Fruit fly (Drosophila melanogaster) whole organism, embryonic: ENCODE results near the gene SecS.

Source experiments
- CG10267 ChIP-seq: fragments of 200-800 bp; sonication (Bioruptor generic); optimal IDR thresholded peaks from 2 replicates; lab custom pipeline; 2018; ENCODE audit warnings: missing biosample characterization, mild to moderate bottlenecking, missing genetic modification characterization, moderate library complexity
- CG12299 ChIP-seq: fragments of 200-800 bp; sonication (Bioruptor generic); optimal IDR thresholded peaks from 2 replicates; lab custom pipeline; 2018; ENCODE audit warnings: missing biosample characterization, mild to moderate bottlenecking, missing genetic modification characterization
- CG1233 ChIP-seq: fragments of 200-800 bp; sonication (Bioruptor generic); optimal IDR thresholded peaks from 4 replicates; lab custom pipeline; 2018; ENCODE audit warnings: missing biosample characterization, mild to moderate bottlenecking, missing genetic modification characterization
- CG14441 ChIP-seq: fragments of 200-800 bp; sonication (Bioruptor generic); IDR thresholded peaks from 2 replicates; pipeline ENCODE4 v1.3.6; 2022; ENCODE audit warnings: missing biosample characterization, missing genetic modification characterization
- CG1529 ChIP-seq: fragments of 200-800 bp; sonication (Bioruptor generic); optimal IDR thresholded peaks from 3 replicates; lab custom pipeline; 2018; ENCODE audit warnings: missing biosample characterization, missing genetic modification characterization
- CG15479 ChIP-seq: fragments of 200-800 bp; sonication (Bioruptor generic); optimal IDR thresholded peaks from 3 replicates; lab custom pipeline; 2019; ENCODE audit warnings: missing biosample characterization, mild to moderate bottlenecking, missing genetic modification characterization, moderate library complexity
- CG1792 ChIP-seq: fragments of 200-800 bp; sonication (Bioruptor generic); optimal IDR thresholded peaks from 2 replicates; lab custom pipeline; 2016; ENCODE audit warnings: missing biosample characterization, missing genetic modification characterization
- CG18764 ChIP-seq: fragments of 200-800 bp; sonication (Bioruptor generic); optimal IDR thresholded peaks from 3 replicates; lab custom pipeline; 2016; ENCODE audit warnings: missing biosample characterization, missing genetic modification characterization
- CG30020 ChIP-seq: fragments of 200-800 bp; optimal IDR thresholded peaks from 2 replicates; lab custom pipeline; 2019; ENCODE audit warnings: missing biosample characterization, mild to moderate bottlenecking, missing genetic modification characterization, moderate library complexity
- CG32532 ChIP-seq: fragments of 200-800 bp; sonication (Bioruptor generic); IDR thresholded peaks from 2 replicates; pipeline ENCODE4 v1.3.6; 2022; ENCODE audit warnings: missing biosample characterization, missing genetic modification characterization
- CG3407 ChIP-seq: fragments of 200-800 bp; sonication (Bioruptor generic); optimal IDR thresholded peaks from 2 replicates; lab custom pipeline; 2018; ENCODE audit warnings: missing biosample characterization, mild to moderate bottlenecking, missing genetic modification characterization
- CG3726 ChIP-seq: fragments of 200-800 bp; sonication (Bioruptor generic); IDR thresholded peaks from 3 replicates; pipeline ENCODE4, ENCODE4 v1.3.6; 2022; ENCODE audit warnings: missing biosample characterization, missing genetic modification characterization
- CG4617 ChIP-seq: fragments of 200-800 bp; sonication (Bioruptor generic); optimal IDR thresholded peaks from 3 replicates; lab custom pipeline; 2016; ENCODE audit warnings: missing biosample characterization, missing genetic modification characterization, borderline replicate concordance
- CG4854 ChIP-seq: fragments of 200-800 bp; sonication (Bioruptor generic); optimal IDR thresholded peaks from 2 replicates; lab custom pipeline; 2016; ENCODE audit warnings: missing biosample characterization, missing genetic modification characterization, inconsistent platforms
- CG6175 ChIP-seq: fragments of 200-800 bp; sonication (Bioruptor generic); IDR thresholded peaks from 3 replicates; pipeline ENCODE4 v1.3.6; 2022; ENCODE audit warnings: missing biosample characterization, missing genetic modification characterization
- CG6254 ChIP-seq: fragments of 200-800 bp; sonication (Bioruptor generic); optimal IDR thresholded peaks from 3 replicates; lab custom pipeline; 2017; ENCODE audit warnings: mild to moderate bottlenecking, missing biosample characterization, missing genetic modification reagents, missing genetic modification characterization
- CG7987 ChIP-seq: fragments of 200-800 bp; sonication (Bioruptor generic); optimal IDR thresholded peaks from 2 replicates; lab custom pipeline; 2018; ENCODE audit warnings: missing biosample characterization, mild to moderate bottlenecking, missing genetic modification characterization, moderate library complexity
- CG9437 ChIP-seq: fragments of 200-800 bp; sonication (Bioruptor generic); optimal IDR thresholded peaks from 2 replicates; lab custom pipeline; 2018; ENCODE audit warnings: missing biosample characterization, mild to moderate bottlenecking, missing genetic modification characterization
- CG9609 ChIP-seq: fragments of 200-800 bp; sonication (Bioruptor generic); optimal IDR thresholded peaks from 3 replicates; lab custom pipeline; 2016; ENCODE audit warnings: missing biosample characterization, missing genetic modification characterization
- CG9817 ChIP-seq: fragments of 200-800 bp; sonication (Bioruptor generic); optimal IDR thresholded peaks from 2 replicates; lab custom pipeline; 2018; ENCODE audit warnings: missing biosample characterization, mild to moderate bottlenecking, missing genetic modification characterization, moderate library complexity
- CG9876 ChIP-seq: fragments of 200-800 bp; sonication (Bioruptor generic); optimal IDR thresholded peaks from 2 replicates; lab custom pipeline; 2016; ENCODE audit warnings: missing biosample characterization, missing genetic modification characterization
- Dek ChIP-seq: fragments of 200-800 bp; sonication (Bioruptor generic); optimal IDR thresholded peaks from 3 replicates; lab custom pipeline; 2019; ENCODE audit warnings: missing biosample characterization, mild to moderate bottlenecking, missing genetic modification characterization, moderate library complexity
- Dip3 ChIP-seq: fragments of 200-800 bp; sonication (Bioruptor generic); optimal IDR thresholded peaks from 3 replicates; lab custom pipeline; 2016; ENCODE audit warnings: missing biosample characterization, missing genetic modification characterization
- Ets97D ChIP-seq: fragments of 200-800 bp; sonication (Bioruptor generic); optimal IDR thresholded peaks from 3 replicates; lab custom pipeline; 2016; ENCODE audit warnings: missing biosample characterization, missing genetic modification characterization
- Fer2 ChIP-seq: fragments of 200-800 bp; sonication (Bioruptor generic); optimal IDR thresholded peaks from 2 replicates; lab custom pipeline; 2018; ENCODE audit warnings: missing biosample characterization, mild to moderate bottlenecking, missing genetic modification characterization, moderate library complexity
- Hr3 ChIP-seq: fragments of 200-800 bp; sonication (Bioruptor generic); optimal IDR thresholded peaks from 3 replicates; lab custom pipeline; 2016; ENCODE audit warnings: missing biosample characterization, missing genetic modification characterization
- Meics ChIP-seq: fragments of 200-800 bp; sonication (Bioruptor generic); optimal IDR thresholded peaks from 2 replicates; lab custom pipeline; 2017; ENCODE audit warnings: missing biosample characterization, mild to moderate bottlenecking, missing genetic modification characterization
- Opbp ChIP-seq: fragments of 200-800 bp; sonication (Bioruptor generic); IDR thresholded peaks from 3 replicates; pipeline ENCODE4 v1.3.6; 2022; ENCODE audit warnings: missing biosample characterization, missing genetic modification characterization; ENCODE audit not compliant: partially characterized antibody
- PHDP ChIP-seq: fragments of 200-800 bp; sonication (Bioruptor generic); optimal IDR thresholded peaks from 3 replicates; lab custom pipeline; 2018; ENCODE audit warnings: missing biosample characterization, mild to moderate bottlenecking, missing genetic modification characterization, moderate library complexity
- Pdp1 ChIP-seq, 2 experiments: fragments of 200-800 bp; sonication (Bioruptor generic); optimal IDR thresholded peaks; 3 replicates each; lab custom pipeline; 2016; ENCODE audit warnings: missing biosample characterization in 2 of 2, missing genetic modification characterization in 2 of 2, mild to moderate bottlenecking in 1 of 2, moderate library complexity in 1 of 2
- Sox100B ChIP-seq: fragments of 200-800 bp; sonication (Bioruptor generic); optimal IDR thresholded peaks from 3 replicates; lab custom pipeline; 2018; ENCODE audit warnings: missing biosample characterization, mild to moderate bottlenecking, missing genetic modification characterization
- YL-1 ChIP-seq: fragments of 200-800 bp; sonication (Bioruptor generic); optimal IDR thresholded peaks from 3 replicates; lab custom pipeline; 2017; ENCODE audit warnings: missing biosample characterization, mild to moderate bottlenecking, missing genetic modification characterization
- ash1 ChIP-seq: fragments of 200-800 bp; sonication (Bioruptor generic); optimal IDR thresholded peaks from 2 replicates; lab custom pipeline; 2018; ENCODE audit warnings: missing biosample characterization, mild to moderate bottlenecking, missing genetic modification characterization
- bbx ChIP-seq: fragments of 200-800 bp; sonication (Bioruptor generic); IDR thresholded peaks from 2 replicates; pipeline ENCODE4 v1.3.6; 2022; ENCODE audit warnings: missing biosample characterization, missing genetic modification characterization; ENCODE audit not compliant: partially characterized antibody
- bowl ChIP-seq: fragments of 200-800 bp; sonication (Bioruptor generic); IDR thresholded peaks from 2 replicates; pipeline ENCODE4 v1.3.6; 2022; ENCODE audit warnings: missing biosample characterization, missing genetic modification characterization
- dmrt11E ChIP-seq: fragments of 200-800 bp; sonication (Bioruptor generic); optimal IDR thresholded peaks from 3 replicates; lab custom pipeline; 2018; ENCODE audit warnings: missing biosample characterization, mild to moderate bottlenecking, missing genetic modification characterization, moderate library complexity
- ewg ChIP-seq: fragments of 200-800 bp; sonication (Bioruptor generic); optimal IDR thresholded peaks from 3 replicates; lab custom pipeline; 2017; ENCODE audit warnings: mild to moderate bottlenecking, missing biosample characterization, missing genetic modification reagents, missing genetic modification characterization
- exex ChIP-seq: fragments of 200-800 bp; sonication (Bioruptor generic); optimal IDR thresholded peaks from 4 replicates; lab custom pipeline; 2018; ENCODE audit warnings: missing biosample characterization, mild to moderate bottlenecking, missing genetic modification characterization, moderate library complexity
- gro ChIP-seq: fragments of 200-800 bp; sonication (Bioruptor generic); optimal IDR thresholded peaks from 2 replicates; lab custom pipeline; 2016; ENCODE audit warnings: missing biosample characterization, missing genetic modification characterization
- pho ChIP-seq: fragments of 200-800 bp; sonication (Bioruptor generic); optimal IDR thresholded peaks from 2 replicates; lab custom pipeline; 2016; ENCODE audit warnings: missing biosample characterization, missing genetic modification characterization
- prd ChIP-seq, 3 experiments: fragments of >200 bp in 2 of 3; fragments of 200-800 bp in 1 of 3; sonication (Bioruptor generic) in 1 of 3; optimal IDR thresholded peaks in 2 of 3; IDR thresholded peaks in 1 of 3; 2 replicates in 2 of 3; 3 replicates in 1 of 3; pipeline versions ENCODE4 v1.3.6 to Lab custom; 2017 to 2022; ENCODE audit warnings: missing biosample characterization in 1 of 3, missing genetic modification characterization in 1 of 3
- pum ChIP-seq: fragments of 200-800 bp; sonication (Bioruptor generic); optimal IDR thresholded peaks from 2 replicates; lab custom pipeline; 2016; ENCODE audit warnings: missing biosample characterization, missing genetic modification characterization
- pzg ChIP-seq: fragments of 200-800 bp; sonication (Bioruptor generic); optimal IDR thresholded peaks from 3 replicates; lab custom pipeline; 2018; ENCODE audit warnings: missing biosample characterization, mild to moderate bottlenecking, missing genetic modification characterization, moderate library complexity
- sd ChIP-seq: fragments of 200-800 bp; sonication (Bioruptor generic); optimal IDR thresholded peaks from 3 replicates; lab custom pipeline; 2018; ENCODE audit warnings: missing biosample characterization, mild to moderate bottlenecking, missing genetic modification characterization, moderate library complexity
- sug ChIP-seq: fragments of 200-800 bp; optimal IDR thresholded peaks from 2 replicates; lab custom pipeline; 2019; ENCODE audit warnings: missing biosample characterization, mild to moderate bottlenecking, missing genetic modification characterization, moderate library complexity
- tap ChIP-seq: fragments of 200-800 bp; optimal IDR thresholded peaks from 3 replicates; lab custom pipeline; 2019; ENCODE audit warnings: missing biosample characterization, mild to moderate bottlenecking, missing genetic modification characterization, moderate library complexity
- trem ChIP-seq: fragments of 200-800 bp; optimal IDR thresholded peaks from 3 replicates; lab custom pipeline; 2019; ENCODE audit warnings: missing biosample characterization, mild to moderate bottlenecking, missing genetic modification characterization, moderate library complexity
- trh ChIP-seq: fragments of 200-800 bp; sonication (Bioruptor generic); optimal IDR thresholded peaks from 2 replicates; lab custom pipeline; 2016; ENCODE audit warnings: missing biosample characterization, missing genetic modification characterization
- ttk ChIP-seq: fragments of 200-800 bp; sonication (Bioruptor generic); IDR thresholded peaks from 2 replicates; pipeline ENCODE4 v2.1.2; 2022; ENCODE audit warnings: missing biosample characterization, missing genetic modification characterization
- vfl ChIP-seq: fragments of 200-800 bp; sonication (Bioruptor generic); optimal IDR thresholded peaks from 2 replicates; lab custom pipeline; 2016; ENCODE audit warnings: missing biosample characterization, missing genetic modification characterization

SecS gene

DNA sequence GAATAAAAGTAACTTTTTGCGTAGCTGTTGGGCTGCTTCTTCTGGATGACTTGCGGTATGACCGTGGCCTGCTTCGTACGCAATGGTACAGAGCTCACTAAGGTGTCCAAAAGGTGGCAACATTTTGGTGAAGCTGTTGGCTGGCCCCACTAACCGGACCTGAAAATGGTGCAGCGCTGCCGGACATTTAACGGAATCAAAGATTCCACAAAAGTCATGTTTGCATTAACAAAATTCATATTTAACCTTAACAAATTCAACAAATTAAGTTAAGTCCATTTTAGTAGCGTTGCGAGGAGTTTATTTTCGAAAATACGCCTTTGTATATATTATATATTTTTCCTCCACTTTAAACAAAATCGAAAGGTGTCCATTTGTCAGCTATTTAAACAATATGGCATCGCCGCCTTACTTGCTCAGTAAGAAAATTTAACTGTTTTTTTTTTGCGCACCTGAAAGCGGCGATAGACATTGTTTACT, at the start of gene SecS, which contains the start of gene kra (continued):
- TF ChIP-seq Ets97D (GFP tag; lab: Kevin White, UChicago) (peak; percentile 92), CG3726 (GFP tag; lab: Robert Waterston, UW) (no peak), pho (GFP tag; lab: Kevin White, UChicago) (peak; percentile 47), ash1 (GFP tag; lab: Kevin White, UChicago) (peak; percentile 20), bbx (GFP tag; lab: Robert Waterston, UW) (no peak), pzg (peak; percentile 93), Sox100B (GFP tag; lab: Kevin White, UChicago) (peak; percentile 71), Pdp1 (GFP tag; optimal IDR thresholded peaks at IDR 0.05; lab: Kevin White, UChicago) (peak; percentile 13 to 51), Dek (tag; lab: Kevin White, UChicago) (peak; percentile 29), CG18764 (peak; percentile 27), Hr3 (GFP tag; lab: Kevin White, UChicago) (peak; percentile 66), PHDP (tag; lab: Kevin White, UChicago) (peak; percentile 59), Fer2 (peak; percentile 60), Meics (peak; percentile 53), CG1792 (GFP tag; lab: Kevin White, UChicago) (peak; percentile 38), dmrt11E (tag; lab: Kevin White, UChicago) (peak; percentile 56), CG4617 (GFP tag; lab: Kevin White, UChicago) (peak; percentile 86), bowl (GFP tag; lab: Robert Waterston, UW) (no peak), exex (tag; lab: Kevin White, UChicago) (peak; percentile 6), pum (peak; percentile 52), CG6175 (GFP tag; lab: Robert Waterston, UW) (no peak), trem (tag; lab: Kevin White, UChicago) (peak; percentile 85), prd (optimal IDR thresholded peaks at IDR 0.05; lab: Kevin White, UChicago) (no peak), prd (GFP tag; IDR thresholded peaks at IDR 0.05; lab: Robert Waterston, UW) (no peak), CG10267 (peak; percentile 66), CG15479 (GFP tag; lab: Kevin White, UChicago) (no peak), CG9876 (GFP tag; lab: Kevin White, UChicago) (peak; percentile 44), CG12299 (tag; lab: Kevin White, UChicago) (peak; percentile 43), CG14441 (GFP tag; lab: Robert Waterston, UW) (no peak), Opbp (GFP tag; lab: Robert Waterston, UW) (no peak), CG4854 (GFP tag; lab: Kevin White, UChicago) (peak; percentile 44), vfl (GFP tag; lab: Kevin White, UChicago) (peak; percentile 8), CG6254 (no peak), trh (peak; percentile 35), CG32532 (no peak), CG1529 (peak; percentile 31), CG7987 (GFP tag; lab: Kevin White, UChicago) (peak; percentile 57), CG9609 (peak; percentile 40), tap (tag; lab: Kevin White, UChicago) (no peak), CG1233 (peak; percentile 36), Dip3 (GFP tag; lab: Kevin White, UChicago) (peak; percentile 48), sug (tag; lab: Kevin White, UChicago) (peak; percentile 37), CG9437 (peak; percentile 4), CG9817 (tag; lab: Kevin White, UChicago) (peak; percentile 75), CG30020 (tag; lab: Kevin White, UChicago) (peak; percentile 60), ewg (GFP tag; lab: Kevin White, UChicago) (peak; percentile 67), sd (peak; percentile 9), CG3407 (GFP tag; lab: Kevin White, UChicago) (no peak), ttk (GFP tag; lab: Robert Waterston, UW) (no peak), gro (GFP tag; lab: Kevin White, UChicago) (no peak), YL-1 (GFP tag; lab: Kevin White, UChicago) (peak; percentile 77)
